Fruit fly (Drosophila melanogaster): ENCODE data around the gene CG17298.
A peak's percentile ranks its signal among the peaks of the same experiment; 100 is the strongest.

CG17298 gene

dm6 chr3R:21296038-21296727, 13.2 kb downstream of the CG17298 start (continued):
- TF ChIP-seq CG6254 (GFP tag; optimal IDR thresholded peaks at IDR 0.05) (peak; percentile 84), tup (GFP tag; optimal IDR thresholded peaks at IDR 0.05) (peak; percentile 49), D (optimal IDR thresholded peaks at IDR 0.05) (no peak), D (GFP tag; optimal IDR thresholded peaks at IDR 0.05) (peak; percentile 71), CG34224 (GFP tag; IDR thresholded peaks at IDR 0.05; ENCODE audit: partially characterized antibody) (no peak), schlank (tag; optimal IDR thresholded peaks at IDR 0.05) (peak; percentile 50), CG3838 (GFP tag; optimal IDR thresholded peaks at IDR 0.05) (peak; percentile 84), bigmax (GFP tag; optimal IDR thresholded peaks at IDR 0.05) (peak; percentile 40), CG32532 (GFP tag; IDR thresholded peaks at IDR 0.05) (no peak), jigr1 (GFP tag; IDR thresholded peaks at IDR 0.05) (no peak), CG11398 (GFP tag; optimal IDR thresholded peaks at IDR 0.05) (peak; percentile 51), Dp (GFP tag; optimal IDR thresholded peaks at IDR 0.05) (peak; percentile 36), CG8944 (GFP tag; optimal IDR thresholded peaks at IDR 0.05) (peak; percentile 44), pfk (GFP tag; optimal IDR thresholded peaks at IDR 0.05) (peak; percentile 22), gfzf (GFP tag; optimal IDR thresholded peaks at IDR 0.05) (no peak), vvl (GFP tag; IDR thresholded peaks at IDR 0.05) (no peak), CG2678 (tag; optimal IDR thresholded peaks at IDR 0.05) (peak; percentile 96), CG17912 (GFP tag; optimal IDR thresholded peaks at IDR 0.05) (no peak), HLH4C (GFP tag; IDR thresholded peaks at IDR 0.05; ENCODE audit: partially characterized antibody) (no peak), Sry-δ (GFP tag; optimal IDR thresholded peaks at IDR 0.05) (peak; percentile 36), Adf1 (GFP tag; IDR thresholded peaks at IDR 0.05) (no peak), Bgb (GFP tag; IDR thresholded peaks at IDR 0.05; ENCODE audit: partially characterized antibody) (no peak), CG9727 (GFP tag; optimal IDR thresholded peaks at IDR 0.05) (peak; percentile 86), Blimp-1 (GFP tag; optimal IDR thresholded peaks at IDR 0.05) (peak; percentile 84), chm (GFP tag; IDR thresholded peaks at IDR 0.05) (no peak), Atf-2 (GFP tag; optimal IDR thresholded peaks at IDR 0.05) (peak; percentile 42), CG13424 (tag; optimal IDR thresholded peaks at IDR 0.05) (peak; percentile 91), slbo (GFP tag; IDR thresholded peaks at IDR 0.05) (no peak), unc-4 (GFP tag; IDR thresholded peaks at IDR 0.05; ENCODE audit: partially characterized antibody) (no peak), sisA (GFP tag; IDR thresholded peaks at IDR 0.05) (no peak), h (optimal IDR thresholded peaks at IDR 0.05) (no peak), Hr39 (optimal IDR thresholded peaks at IDR 0.05) (no peak), kni (GFP tag; optimal IDR thresholded peaks at IDR 0.05) (peak; percentile 75), GATAe (GFP tag; conservative IDR thresholded peaks at IDR 0.05) (no peak), repo (GFP tag; optimal IDR thresholded peaks at IDR 0.05) (peak; percentile 44), pita (GFP tag; optimal IDR thresholded peaks at IDR 0.05) (no peak), ttk (GFP tag; IDR thresholded peaks at IDR 0.05) (no peak), Nf-YC (tag; optimal IDR thresholded peaks at IDR 0.05) (peak; percentile 87), pho (GFP tag; optimal IDR thresholded peaks at IDR 0.05) (peak; percentile 75), sr (GFP tag; IDR thresholded peaks at IDR 0.05) (no peak), disco-r (GFP tag; optimal IDR thresholded peaks at IDR 0.05) (no peak), CG17328 (GFP tag; IDR thresholded peaks at IDR 0.05) (no peak), sug (tag; optimal IDR thresholded peaks at IDR 0.05) (peak; percentile 87), CG9609 (GFP tag; optimal IDR thresholded peaks at IDR 0.05) (peak; percentile 54), HLH3B (GFP tag; IDR thresholded peaks at IDR 0.05) (no peak), Bteb2 (GFP tag; optimal IDR thresholded peaks at IDR 0.05) (peak; percentile 71), CG13775 (GFP tag; optimal IDR thresholded peaks at IDR 0.05) (peak; percentile 85), p53 (GFP tag; optimal IDR thresholded peaks at IDR 0.05) (no peak), Rx (GFP tag; IDR thresholded peaks at IDR 0.05) (no peak), sima (GFP tag; optimal IDR thresholded peaks at IDR 0.05) (no peak), ken (GFP tag; IDR thresholded peaks at IDR 0.05) (no peak), tx (GFP tag; optimal IDR thresholded peaks at IDR 0.05) (peak; percentile 55)

Data from whole organism, embryonic.